Worm (Caenorhabditis elegans) whole organism, L3 larva: ENCODE measurements around the gene C34C12.6.

Experiments used
- R02D3.7 ChIP-seq: fragments of 150-350 bp; optimal IDR thresholded peaks from 2 replicates; lab custom pipeline; 2014; ENCODE audit warnings: missing biosample characterization, missing genetic modification characterization
- ZK546.5 ChIP-seq: sonication (generic microtip); optimal IDR thresholded peaks from 2 replicates; lab custom pipeline; 2017; ENCODE audit warnings: missing biosample characterization, missing genetic modification characterization
- ama-1 ChIP-seq: fragments of 150-350 bp; optimal IDR thresholded peaks from 2 replicates; lab custom pipeline; 2018
- ceh-16 ChIP-seq: sonication (generic microtip); optimal IDR thresholded peaks from 2 replicates; lab custom pipeline; 2017; ENCODE audit warnings: missing biosample characterization, missing genetic modification characterization
- ceh-28 ChIP-seq: fragments of 150-350 bp; optimal IDR thresholded peaks from 2 replicates; lab custom pipeline; 2014; ENCODE audit warnings: missing biosample characterization, missing genetic modification reagents, missing genetic modification characterization
- ceh-9 ChIP-seq: sonication (generic microtip); optimal IDR thresholded peaks from 2 replicates; lab custom pipeline; 2018; ENCODE audit warnings: missing biosample characterization, missing genetic modification characterization
- egl-5 ChIP-seq: fragments of 150-350 bp; optimal IDR thresholded peaks from 2 replicates; lab custom pipeline; 2017; ENCODE audit warnings: missing biosample characterization, missing genetic modification reagents, missing genetic modification characterization, inconsistent platforms
- elt-2 ChIP-seq: sonication (generic microtip); optimal IDR thresholded peaks from 2 replicates; lab custom pipeline; 2016; ENCODE audit warnings: missing genetic modification reagents, mild to moderate bottlenecking, missing genetic modification characterization, missing compliant biosample characterization
- elt-3 ChIP-seq, 3 experiments: fragments of 150-350 bp in 1 of 3; sonication (generic microtip) in 2 of 3; optimal IDR thresholded peaks; 2 replicates in 2 of 3; 4 replicates in 1 of 3; lab custom pipeline; 2014 to 2017; ENCODE audit warnings: missing biosample characterization in 3 of 3, missing genetic modification characterization in 3 of 3
- hmg-11 ChIP-seq: sonication (generic microtip); optimal IDR thresholded peaks from 2 replicates; lab custom pipeline; 2016; ENCODE audit warnings: missing genetic modification characterization, missing compliant biosample characterization
- jun-1 ChIP-seq: fragments of 150-350 bp; optimal IDR thresholded peaks from 2 replicates; lab custom pipeline; 2014; ENCODE audit warnings: missing biosample characterization, missing genetic modification reagents, missing genetic modification characterization
- lin-15B ChIP-seq: fragments of 150-350 bp; optimal IDR thresholded peaks from 2 replicates; lab custom pipeline; 2014; ENCODE audit warnings: missing biosample characterization, missing genetic modification characterization
- lin-39 ChIP-seq: fragments of 150-350 bp; optimal IDR thresholded peaks from 2 replicates; lab custom pipeline; 2018; ENCODE audit warnings: missing biosample characterization, missing genetic modification reagents, missing genetic modification characterization
- mml-1 ChIP-seq: fragments of 150-350 bp; sonication (generic microtip); optimal IDR thresholded peaks from 3 replicates; lab custom pipeline; 2014; ENCODE audit warnings: missing biosample characterization, missing genetic modification characterization
- nfya-1 ChIP-seq: sonication (generic microtip); optimal IDR thresholded peaks from 2 replicates; lab custom pipeline; 2017; ENCODE audit warnings: missing genetic modification characterization, mild to moderate bottlenecking, missing compliant biosample characterization, antibody characterized with exemption, moderate library complexity; ENCODE audit not compliant: insufficient read depth
- nhr-11 ChIP-seq: fragments of 150-350 bp; optimal IDR thresholded peaks from 2 replicates; lab custom pipeline; 2014; ENCODE audit warnings: missing biosample characterization, missing genetic modification characterization
- nhr-23 ChIP-seq: fragments of 150-350 bp; optimal IDR thresholded peaks from 2 replicates; lab custom pipeline; 2014; ENCODE audit warnings: missing biosample characterization, missing genetic modification reagents, missing genetic modification characterization
- nhr-237 ChIP-seq: fragments of 150-350 bp; optimal IDR thresholded peaks from 2 replicates; lab custom pipeline; 2014; ENCODE audit warnings: missing biosample characterization, missing genetic modification characterization
- nhr-67 ChIP-seq: fragments of 150-350 bp; optimal IDR thresholded peaks from 2 replicates; lab custom pipeline; 2014; ENCODE audit warnings: missing biosample characterization, missing genetic modification characterization
- nhr-77 ChIP-seq: fragments of 150-350 bp; optimal IDR thresholded peaks from 2 replicates; lab custom pipeline; 2014; ENCODE audit warnings: missing biosample characterization, missing genetic modification characterization
- pha-4 ChIP-seq: fragments of 150-350 bp; optimal IDR thresholded peaks from 2 replicates; lab custom pipeline; 2014; ENCODE audit warnings: missing biosample characterization, missing genetic modification reagents, missing genetic modification characterization
- pqm-1 ChIP-seq: fragments of 150-350 bp; optimal IDR thresholded peaks from 2 replicates; lab custom pipeline; 2017; ENCODE audit warnings: missing biosample characterization, missing genetic modification characterization, inconsistent platforms
- sea-2 ChIP-seq: fragments of 150-350 bp; sonication (generic microtip); optimal IDR thresholded peaks from 4 replicates; lab custom pipeline; 2014; ENCODE audit warnings: missing biosample characterization, missing genetic modification reagents, missing genetic modification characterization
- snpc-4 ChIP-seq: fragments of 150-350 bp; optimal IDR thresholded peaks from 2 replicates; lab custom pipeline; 2014; ENCODE audit warnings: missing biosample characterization, missing genetic modification characterization
- tbx-2 ChIP-seq: sonication (generic microtip); optimal IDR thresholded peaks from 2 replicates; lab custom pipeline; 2016; ENCODE audit warnings: mild to moderate bottlenecking, missing genetic modification characterization, missing compliant biosample characterization
- unc-39 ChIP-seq: sonication (generic microtip); optimal IDR thresholded peaks from 4 replicates; lab custom pipeline; 2017; ENCODE audit warnings: missing biosample characterization, missing genetic modification characterization
- unc-62 ChIP-seq: fragments of 150-350 bp; sonication (generic microtip); optimal IDR thresholded peaks from 4 replicates; lab custom pipeline; 2014; ENCODE audit warnings: missing biosample characterization, missing genetic modification reagents, missing genetic modification characterization
- ztf-11 ChIP-seq: fragments of 150-350 bp; optimal IDR thresholded peaks from 2 replicates; lab custom pipeline; 2014; ENCODE audit warnings: missing biosample characterization, missing genetic modification characterization
- ztf-4 ChIP-seq: fragments of 150-350 bp; optimal IDR thresholded peaks from 2 replicates; lab custom pipeline; 2014; ENCODE audit warnings: missing biosample characterization, missing genetic modification characterization

C34C12.6 gene

ce11 chrIII:3532035-3532434 lies 49.6 kb downstream of the C34C12.6 start:
- peak; percentile 86 for TF ChIP-seq nfya-1 (tag; lab: Kevin White, UChicago)
- no peak for TF ChIP-seq nhr-11 (tag; lab: Kevin White, UChicago)
- no peak for TF ChIP-seq ceh-16 (tag; lab: Kevin White, UChicago)
- TF ChIP-seq jun-1 (tag; lab: Kevin White, UChicago), result no peak
- TF ChIP-seq snpc-4 (tag; lab: Kevin White, UChicago), result no peak
- no peak for TF ChIP-seq ztf-4 (tag; lab: Kevin White, UChicago)
- TF ChIP-seq unc-62, result peak; percentile 46
- TF ChIP-seq ceh-28 (tag; lab: Kevin White, UChicago), result peak; percentile 72
- TF ChIP-seq hmg-11 (tag; lab: Kevin White, UChicago), result peak; percentile 92
- TF ChIP-seq nhr-67, result no peak
- TF ChIP-seq elt-2 (tag; lab: Kevin White, UChicago), result peak; percentile 8
- no peak for TF ChIP-seq pqm-1 (tag; lab: Kevin White, UChicago)
- TF ChIP-seq pha-4, result peak; percentile 17
- TF ChIP-seq nhr-23 (tag; lab: Kevin White, UChicago), result peak; percentile 42
- no peak for TF ChIP-seq mml-1 (tag; lab: Kevin White, UChicago)
- peak; percentile 57 for TF ChIP-seq lin-15B
- TF ChIP-seq ZK546.5 (tag; lab: Kevin White, UChicago), result no peak
- peak; percentile 91 for TF ChIP-seq lin-39 (tag; lab: Kevin White, UChicago)
- TF ChIP-seq ztf-11 (tag; lab: Kevin White, UChicago), result no peak
- TF ChIP-seq elt-3 (tag; optimal IDR thresholded peaks at IDR 0.05; lab: Kevin White, UChicago), result no peak
- TF ChIP-seq egl-5, result peak; percentile 21
- no peak for TF ChIP-seq sea-2 (GFP tag; lab: Kevin White, UChicago)
- TF ChIP-seq tbx-2, result peak; percentile 1
- no peak for TF ChIP-seq ama-1
- TF ChIP-seq nhr-237 (tag; lab: Kevin White, UChicago), result no peak
- no peak for TF ChIP-seq R02D3.7

DNA sequence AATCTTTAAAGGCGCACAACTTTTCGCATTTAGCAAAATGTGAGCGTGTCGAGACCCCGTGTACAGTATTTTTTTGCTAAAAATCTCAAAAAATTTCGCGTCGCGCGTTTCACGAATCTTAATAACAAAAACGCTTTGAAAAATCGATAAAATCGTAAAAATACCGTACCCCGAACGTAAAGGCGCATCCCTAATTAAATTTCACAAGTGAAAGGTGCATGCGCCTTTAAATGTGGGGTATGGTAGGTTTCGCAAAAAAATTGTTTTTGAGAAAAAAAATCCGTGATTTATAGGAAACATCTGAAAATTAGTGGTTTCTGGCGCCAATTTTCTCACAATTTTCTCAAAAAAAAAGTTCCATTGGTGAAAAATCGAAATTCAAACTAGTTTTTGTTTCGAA lies 51.8 kb downstream of the C34C12.6 start:
- TF ChIP-seq ceh-9 (tag; lab: Kevin White, UChicago), result no peak
- TF ChIP-seq ceh-16 (tag; lab: Kevin White, UChicago), result no peak
- no peak for TF ChIP-seq nhr-11 (tag; lab: Kevin White, UChicago)
- TF ChIP-seq unc-39 (tag; lab: Kevin White, UChicago), result no peak
- no peak for TF ChIP-seq nhr-77 (tag; lab: Kevin White, UChicago)
- TF ChIP-seq nhr-237 (tag; lab: Kevin White, UChicago), result no peak
- TF ChIP-seq, all 47 proteins: peak for 0
